Fruit fly (Drosophila melanogaster) whole organism, embryonic: Measurements from ENCODE around the gene wisp.
A peak's percentile ranks its signal among the peaks of the same experiment; 100 is the strongest.

ENCODE experiments used
- C15 ChIP-seq: fragments of 200-800 bp; sonication (Bioruptor generic); IDR thresholded peaks from 3 replicates; pipeline ENCODE4 v1.3.6; 2022; ENCODE audit warnings: missing biosample characterization, missing genetic modification characterization
- CG10274 ChIP-seq: fragments of 200-800 bp; sonication (Bioruptor generic); optimal IDR thresholded peaks from 3 replicates; lab custom pipeline; 2017; ENCODE audit warnings: missing biosample characterization, mild to moderate bottlenecking, missing genetic modification characterization
- CG10654 ChIP-seq: fragments of 200-800 bp; sonication (Bioruptor generic); optimal IDR thresholded peaks from 2 replicates; lab custom pipeline; 2016; ENCODE audit warnings: missing biosample characterization, missing genetic modification characterization
- CG11247 ChIP-seq: fragments of 200-800 bp; sonication (Bioruptor generic); IDR thresholded peaks from 2 replicates; pipeline ENCODE4 v1.3.6; 2022; ENCODE audit warnings: missing biosample characterization, missing genetic modification characterization
- CG12299 ChIP-seq: fragments of 200-800 bp; sonication (Bioruptor generic); optimal IDR thresholded peaks from 2 replicates; lab custom pipeline; 2018; ENCODE audit warnings: missing biosample characterization, mild to moderate bottlenecking, missing genetic modification characterization
- CG13624 ChIP-seq: fragments of 200-800 bp; sonication (Bioruptor generic); optimal IDR thresholded peaks from 2 replicates; lab custom pipeline; 2016; ENCODE audit warnings: missing biosample characterization, missing genetic modification characterization
- CG14710 ChIP-seq: fragments of 200-800 bp; sonication (Bioruptor generic); optimal IDR thresholded peaks from 3 replicates; lab custom pipeline; 2019; ENCODE audit warnings: missing biosample characterization, mild to moderate bottlenecking, missing genetic modification characterization, moderate library complexity
- CG15011 ChIP-seq: fragments of 200-800 bp; sonication (Bioruptor generic); optimal IDR thresholded peaks from 3 replicates; lab custom pipeline; 2018; ENCODE audit warnings: missing biosample characterization, mild to moderate bottlenecking, missing genetic modification characterization
- CG15696 ChIP-seq: fragments of 200-800 bp; sonication (Bioruptor generic); optimal IDR thresholded peaks from 2 replicates; lab custom pipeline; 2019; ENCODE audit warnings: missing biosample characterization, mild to moderate bottlenecking, missing genetic modification characterization, moderate library complexity
- CG16813 ChIP-seq: fragments of 200-800 bp; sonication (Bioruptor generic); IDR thresholded peaks from 3 replicates; pipeline ENCODE4 v1.3.6; 2022; ENCODE audit warnings: missing biosample characterization, missing genetic modification characterization; ENCODE audit not compliant: partially characterized antibody
- CG16815 ChIP-seq: fragments of 200-800 bp; sonication (Bioruptor generic); optimal IDR thresholded peaks from 3 replicates; lab custom pipeline; 2017; ENCODE audit warnings: missing biosample characterization, mild to moderate bottlenecking, missing genetic modification characterization
- CG17328 ChIP-seq: fragments of 200-800 bp; sonication (Bioruptor generic); IDR thresholded peaks from 2 replicates; pipeline ENCODE4 v1.3.6; 2022; ENCODE audit warnings: missing biosample characterization, missing genetic modification characterization
- CG17829 ChIP-seq: fragments of 200-800 bp; optimal IDR thresholded peaks from 2 replicates; lab custom pipeline; 2019; ENCODE audit warnings: missing biosample characterization, mild to moderate bottlenecking, missing genetic modification characterization, moderate library complexity
- CG2202 ChIP-seq: fragments of 200-800 bp; sonication (Bioruptor generic); optimal IDR thresholded peaks from 2 replicates; lab custom pipeline; 2018; ENCODE audit warnings: missing biosample characterization, mild to moderate bottlenecking, missing genetic modification characterization
- CG2678 ChIP-seq: fragments of 200-800 bp; sonication (Bioruptor generic); optimal IDR thresholded peaks from 3 replicates; lab custom pipeline; 2019; ENCODE audit warnings: missing biosample characterization, mild to moderate bottlenecking, missing genetic modification characterization, moderate library complexity
- CG3726 ChIP-seq: fragments of 200-800 bp; sonication (Bioruptor generic); IDR thresholded peaks from 3 replicates; pipeline ENCODE4, ENCODE4 v1.3.6; 2022; ENCODE audit warnings: missing biosample characterization, missing genetic modification characterization
- CG4707 ChIP-seq: fragments of 200-800 bp; sonication (Bioruptor generic); optimal IDR thresholded peaks from 2 replicates; lab custom pipeline; 2018; ENCODE audit warnings: missing biosample characterization, mild to moderate bottlenecking, missing genetic modification characterization, moderate library complexity
- CG4820 ChIP-seq: fragments of 200-800 bp; sonication (Bioruptor generic); optimal IDR thresholded peaks from 3 replicates; lab custom pipeline; 2016; ENCODE audit warnings: missing biosample characterization, missing genetic modification characterization
- CG6272 ChIP-seq: fragments of 200-800 bp; sonication (Bioruptor generic); IDR thresholded peaks from 2 replicates; pipeline ENCODE4 v1.3.6; 2022; ENCODE audit warnings: missing biosample characterization, missing genetic modification characterization
- CG6854 ChIP-seq: fragments of 200-800 bp; sonication (Bioruptor generic); optimal IDR thresholded peaks from 3 replicates; lab custom pipeline; 2017; ENCODE audit warnings: missing biosample characterization, mild to moderate bottlenecking, missing genetic modification characterization
- CG7357 ChIP-seq: fragments of 200-800 bp; sonication (Bioruptor generic); IDR thresholded peaks from 3 replicates; pipeline ENCODE4 v1.3.6; 2022; ENCODE audit warnings: missing biosample characterization, missing genetic modification characterization
- CG7928 ChIP-seq: fragments of 200-800 bp; sonication (Bioruptor generic); optimal IDR thresholded peaks from 2 replicates; lab custom pipeline; 2017; ENCODE audit warnings: missing biosample characterization, mild to moderate bottlenecking, missing genetic modification characterization
- CG7987 ChIP-seq: fragments of 200-800 bp; sonication (Bioruptor generic); optimal IDR thresholded peaks from 2 replicates; lab custom pipeline; 2018; ENCODE audit warnings: missing biosample characterization, mild to moderate bottlenecking, missing genetic modification characterization, moderate library complexity
- Chrac-16 ChIP-seq: fragments of 200-800 bp; sonication (Bioruptor generic); optimal IDR thresholded peaks from 3 replicates; lab custom pipeline; 2016; ENCODE audit warnings: missing biosample characterization, missing genetic modification characterization
- CoRest ChIP-seq: fragments of 200-800 bp; sonication (Bioruptor generic); optimal IDR thresholded peaks from 3 replicates; lab custom pipeline; 2018; ENCODE audit warnings: missing biosample characterization, mild to moderate bottlenecking, missing genetic modification characterization, moderate library complexity
- Ets65A ChIP-seq: fragments of 200-800 bp; sonication (Bioruptor generic); peaks from one replicate; lab custom pipeline; 2016; ENCODE audit warnings: missing biosample characterization, missing genetic modification characterization
- Hmx ChIP-seq: fragments of 200-800 bp; sonication (Bioruptor generic); optimal IDR thresholded peaks from 2 replicates; lab custom pipeline; 2016; ENCODE audit warnings: missing biosample characterization, missing genetic modification characterization
- Kr ChIP-seq: fragments of 200-800 bp; sonication (Bioruptor generic); optimal IDR thresholded peaks from 2 replicates; lab custom pipeline; 2017; ENCODE audit warnings: missing biosample characterization, mild to moderate bottlenecking, missing genetic modification characterization
- Meics ChIP-seq: fragments of 200-800 bp; sonication (Bioruptor generic); optimal IDR thresholded peaks from 2 replicates; lab custom pipeline; 2017; ENCODE audit warnings: missing biosample characterization, mild to moderate bottlenecking, missing genetic modification characterization
- Mrtf ChIP-seq: fragments of 200-800 bp; sonication (Bioruptor generic); IDR thresholded peaks from 3 replicates; pipeline ENCODE4 v1.3.6; 2022; ENCODE audit warnings: missing biosample characterization, missing genetic modification characterization
- NFAT ChIP-seq: fragments of 200-800 bp; sonication (Bioruptor generic); IDR thresholded peaks from 2 replicates; pipeline ENCODE4 v1.3.6; 2022; ENCODE audit warnings: missing biosample characterization, missing genetic modification characterization
- Sin3A ChIP-seq: fragments of >200 bp; optimal IDR thresholded peaks from 2 replicates; lab custom pipeline; 2018
- Trl ChIP-seq, 3 experiments: fragments of >200 bp in 2 of 3; fragments of 200-800 bp in 1 of 3; sonication (Bioruptor generic) in 1 of 3; optimal IDR thresholded peaks; 2 replicates in 1 of 3; 3 replicates in 2 of 3; lab custom pipeline; 2016 to 2017; ENCODE audit warnings: missing biosample characterization in 1 of 3, missing genetic modification characterization in 1 of 3
- ato ChIP-seq: fragments of 200-800 bp; sonication (Bioruptor generic); IDR thresholded peaks from 2 replicates; pipeline ENCODE4 v1.3.6; 2022; ENCODE audit warnings: missing biosample characterization, missing genetic modification characterization; ENCODE audit not compliant: partially characterized antibody
- bbx ChIP-seq: fragments of 200-800 bp; sonication (Bioruptor generic); IDR thresholded peaks from 2 replicates; pipeline ENCODE4 v1.3.6; 2022; ENCODE audit warnings: missing biosample characterization, missing genetic modification characterization; ENCODE audit not compliant: partially characterized antibody
- bcd ChIP-seq: fragments of 200-800 bp; sonication (Bioruptor generic); optimal IDR thresholded peaks from 2 replicates; lab custom pipeline; 2017; ENCODE audit warnings: missing biosample characterization, mild to moderate bottlenecking, missing genetic modification characterization
- danr ChIP-seq: fragments of 200-800 bp; sonication (Bioruptor generic); IDR thresholded peaks from 2 replicates; pipeline ENCODE4 v1.3.6; 2022; ENCODE audit warnings: missing biosample characterization, missing genetic modification characterization
- dati ChIP-seq: fragments of 200-800 bp; sonication (Bioruptor generic); IDR thresholded peaks from 2 replicates; pipeline ENCODE4 v1.3.6; 2022; ENCODE audit warnings: missing biosample characterization, missing genetic modification characterization
- eyg ChIP-seq: fragments of 200-800 bp; sonication (Bioruptor generic); optimal IDR thresholded peaks from 3 replicates; lab custom pipeline; 2016; ENCODE audit warnings: missing biosample characterization, missing genetic modification characterization
- gcm ChIP-seq: fragments of 200-800 bp; sonication (Bioruptor generic); optimal IDR thresholded peaks from 2 replicates; lab custom pipeline; 2019; ENCODE audit warnings: missing biosample characterization, mild to moderate bottlenecking, missing genetic modification characterization, moderate library complexity
- jigr1 ChIP-seq: fragments of 200-800 bp; sonication (Bioruptor generic); IDR thresholded peaks from 3 replicates; pipeline ENCODE4 v1.3.6; 2022; ENCODE audit warnings: missing biosample characterization, missing genetic modification characterization
- lmd ChIP-seq: fragments of 200-800 bp; sonication (Bioruptor generic); IDR thresholded peaks from 2 replicates; pipeline ENCODE4 v1.3.6; 2022; ENCODE audit warnings: missing biosample characterization, missing genetic modification characterization
- mirr ChIP-seq: fragments of 200-800 bp; sonication (Bioruptor generic); optimal IDR thresholded peaks from 3 replicates; lab custom pipeline; 2018; ENCODE audit warnings: missing biosample characterization, mild to moderate bottlenecking, missing genetic modification characterization
- nerfin-2 ChIP-seq: fragments of 200-800 bp; sonication (Bioruptor generic); IDR thresholded peaks from 2 replicates; pipeline ENCODE4 v1.3.6; 2022; ENCODE audit warnings: missing biosample characterization, missing genetic modification characterization; ENCODE audit not compliant: partially characterized antibody
- org-1 ChIP-seq: fragments of 200-800 bp; sonication (Bioruptor generic); optimal IDR thresholded peaks from 2 replicates; lab custom pipeline; 2017; ENCODE audit warnings: missing biosample characterization, missing genetic modification characterization
- p53 ChIP-seq: fragments of 200-800 bp; sonication (Bioruptor generic); optimal IDR thresholded peaks from 2 replicates; lab custom pipeline; 2016; ENCODE audit warnings: missing biosample characterization, missing genetic modification characterization
- pita ChIP-seq: fragments of 200-800 bp; sonication (Bioruptor generic); optimal IDR thresholded peaks from 2 replicates; lab custom pipeline; 2017; ENCODE audit warnings: missing biosample characterization, mild to moderate bottlenecking, missing genetic modification characterization
- slbo ChIP-seq: fragments of 200-800 bp; sonication (Bioruptor generic); IDR thresholded peaks from 2 replicates; pipeline ENCODE4 v1.3.6; 2022; ENCODE audit warnings: missing biosample characterization, missing genetic modification characterization
- tup ChIP-seq: fragments of 200-800 bp; sonication (Bioruptor generic); optimal IDR thresholded peaks from 2 replicates; lab custom pipeline; 2016; ENCODE audit warnings: missing biosample characterization, mild to moderate bottlenecking, missing genetic modification characterization, moderate library complexity
- usp ChIP-seq: fragments of >200 bp; optimal IDR thresholded peaks from 2 replicates; lab custom pipeline; 2017; ENCODE audit warnings: missing biosample characterization, missing genetic modification characterization

Gene wisp

DNA sequence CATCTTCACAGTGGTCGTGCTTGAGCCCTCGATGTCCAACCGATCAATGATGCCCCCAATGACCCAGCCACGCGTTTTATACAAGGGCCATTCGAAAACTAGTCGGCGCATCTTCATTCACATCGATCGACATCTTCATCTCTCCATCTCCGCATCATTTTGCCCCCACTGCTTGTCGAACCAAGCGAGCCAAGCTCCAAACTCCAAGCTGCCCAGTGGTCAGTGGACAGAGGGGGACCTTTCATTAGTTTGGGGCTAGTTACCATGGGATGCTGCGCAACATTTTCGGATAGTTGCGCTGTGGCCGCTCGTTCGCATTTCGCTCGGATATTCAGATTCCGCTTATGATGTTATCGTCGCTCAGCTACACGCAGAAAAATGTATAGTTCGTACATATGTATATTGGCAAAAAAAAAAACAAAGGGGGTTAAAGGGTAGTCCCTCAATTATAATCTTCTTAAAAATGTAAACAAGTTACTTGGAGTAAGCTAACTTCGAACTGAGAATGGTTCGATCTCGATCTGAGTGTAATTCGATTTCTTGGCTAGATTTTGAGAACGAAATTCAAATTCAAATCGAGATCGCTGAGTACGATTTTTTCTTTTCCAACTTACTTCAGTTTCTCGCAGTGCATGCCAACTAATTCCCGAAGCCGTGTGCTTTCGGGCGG is 47.6 kb upstream of the wisp start, which contains the start of gene CG15740 (continued):
- TF ChIP-seq CG11247 (GFP tag; lab: Robert Waterston, UW) (no peak), gcm (GFP tag; lab: Kevin White, UChicago) (no peak), Ets65A (GFP tag; lab: Kevin White, UChicago) (no peak), CG10654 (no peak), usp (GFP tag; lab: Kevin White, UChicago) (no peak), pita (GFP tag; lab: Kevin White, UChicago) (no peak), CoRest (tag; lab: Kevin White, UChicago) (peak; percentile 32), CG17328 (GFP tag; lab: Robert Waterston, UW) (peak; percentile 47; the same call in 1 of the 2 replicates), Meics (GFP tag; lab: Kevin White, UChicago) (peak; percentile 33), CG15011 (no peak), dati (no peak; the same call in 1 of the 2 replicates), CG6854 (GFP tag; lab: Kevin White, UChicago) (no peak), CG6272 (GFP tag; lab: Robert Waterston, UW) (no peak), CG7987 (no peak), CG4707 (GFP tag; lab: Kevin White, UChicago) (no peak), Hmx (GFP tag; lab: Kevin White, UChicago) (no peak), danr (peak; percentile 53; the same call in 1 of the 2 replicates), CG16813 (no peak), eyg (GFP tag; lab: Kevin White, UChicago) (no peak), CG3726 (GFP tag; lab: Robert Waterston, UW) (no peak), NFAT (GFP tag; lab: Robert Waterston, UW) (no peak), CG4820 (GFP tag; lab: Kevin White, UChicago) (peak; percentile 26), jigr1 (GFP tag; lab: Robert Waterston, UW) (peak; percentile 21; the same call in 1 of the 3 replicates), mirr (GFP tag; lab: Kevin White, UChicago) (no peak), Chrac-16 (GFP tag; lab: Kevin White, UChicago) (peak; percentile 8), nerfin-2 (GFP tag; lab: Robert Waterston, UW) (no peak), org-1 (GFP tag; lab: Kevin White, UChicago) (no peak), CG12299 (no peak), slbo (GFP tag; lab: Robert Waterston, UW) (peak; percentile 53), CG7928 (no peak), bbx (GFP tag; lab: Robert Waterston, UW) (no peak), CG14710 (tag; lab: Kevin White, UChicago) (no peak), Mrtf (no peak), CG17829 (tag; lab: Kevin White, UChicago) (no peak), CG7357 (0 out of 3 replicates have a peak, but pooled peaks have one; percentile 25), Trl (optimal IDR thresholded peaks at IDR 0.05; lab: Kevin White, UChicago) (no peak), Trl (GFP tag; optimal IDR thresholded peaks at IDR 0.05; lab: Kevin White, UChicago) (peak; percentile 46), CG15696 (tag; lab: Kevin White, UChicago) (no peak), CG16815 (GFP tag; lab: Kevin White, UChicago) (no peak), Sin3A (lab: Kevin White, UChicago) (no peak), CG2202 (tag; lab: Kevin White, UChicago) (no peak), tup (no peak), C15 (GFP tag; lab: Robert Waterston, UW) (no peak), lmd (GFP tag; lab: Robert Waterston, UW) (peak; percentile 72), CG2678 (tag; lab: Kevin White, UChicago) (peak; percentile 49), bcd (GFP tag; lab: Kevin White, UChicago) (peak; percentile 41), Kr (GFP tag; lab: Kevin White, UChicago) (no peak), ato (GFP tag; lab: Robert Waterston, UW) (no peak), CG10274 (no peak), CG13624 (GFP tag; lab: Kevin White, UChicago) (peak; percentile 26), p53 (GFP tag; lab: Kevin White, UChicago) (no peak)
